Worm (Caenorhabditis elegans) whole organism, L2 larva: ENCODE measurements around the gene C26B9.3.

Experiments used
- alr-1 ChIP-seq: fragments of 150-350 bp; optimal IDR thresholded peaks from 2 replicates; lab custom pipeline; 2014; ENCODE audit warnings: missing biosample characterization, missing genetic modification characterization
- aly-2 ChIP-seq: fragments of 150-350 bp; optimal IDR thresholded peaks from 2 replicates; lab custom pipeline; 2014; ENCODE audit warnings: missing biosample characterization, missing genetic modification characterization
- ceh-16 ChIP-seq: fragments of 150-350 bp; optimal IDR thresholded peaks from 2 replicates; lab custom pipeline; 2014; ENCODE audit warnings: missing biosample characterization, missing genetic modification characterization
- nhr-11 ChIP-seq: fragments of 150-350 bp; optimal IDR thresholded peaks from 2 replicates; lab custom pipeline; 2014; ENCODE audit warnings: missing biosample characterization, missing genetic modification characterization
- nhr-25 ChIP-seq: fragments of 150-350 bp; sonication (generic microtip); optimal IDR thresholded peaks from 3 replicates; lab custom pipeline; 2014; ENCODE audit warnings: missing biosample characterization, missing genetic modification characterization
- unc-39 ChIP-seq: fragments of 150-350 bp; optimal IDR thresholded peaks from 2 replicates; lab custom pipeline; 2014; ENCODE audit warnings: missing biosample characterization, missing genetic modification characterization
- unc-55 ChIP-seq: fragments of 150-350 bp; sonication (generic microtip); optimal IDR thresholded peaks from 3 replicates; lab custom pipeline; 2014; ENCODE audit warnings: missing biosample characterization, missing genetic modification reagents, missing genetic modification characterization
- ztf-11 ChIP-seq: sonication (generic microtip); optimal IDR thresholded peaks from 2 replicates; lab custom pipeline; 2017; ENCODE audit warnings: missing biosample characterization, missing genetic modification characterization

DNA sequence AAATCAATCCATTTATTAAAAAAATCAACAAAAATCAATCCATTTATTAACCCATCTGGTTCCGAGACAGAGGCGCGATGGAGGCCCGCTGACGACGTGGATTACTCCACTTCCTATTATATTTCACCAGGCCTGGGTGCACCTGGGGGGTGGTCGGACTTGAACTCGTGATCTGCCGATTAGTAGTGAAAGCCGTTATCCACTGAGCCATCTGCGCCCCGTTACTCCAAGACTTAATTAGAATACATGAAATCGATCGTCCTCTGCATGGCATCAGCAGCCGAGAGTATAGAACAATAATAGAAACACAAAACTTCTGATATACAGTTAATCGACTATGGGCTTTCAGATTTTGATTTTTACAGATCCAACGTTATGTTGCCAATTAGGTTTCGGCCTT is 28.5 kb upstream of the C26B9.3 start:
- no peak for TF ChIP-seq nhr-11 (tag; lab: Kevin White, UChicago)
- no peak for TF ChIP-seq aly-2
- no peak for TF ChIP-seq ceh-16 (tag; lab: Kevin White, UChicago)
- no peak for TF ChIP-seq unc-55 (GFP tag; lab: Kevin White, UChicago)
- TF ChIP-seq nhr-25 (tag; lab: Kevin White, UChicago) = no peak
- TF ChIP-seq alr-1 (tag; lab: Kevin White, UChicago) = no peak
- TF ChIP-seq unc-39 = no peak
- TF ChIP-seq ztf-11 (tag; lab: Kevin White, UChicago) = no peak
